Worm (Caenorhabditis elegans) whole organism, young adult: ENCODE results near the gene Y39G8B.7.

Source experiments
- F33H1.4 ChIP-seq: fragments of 200-800 bp; sonication (Bioruptor generic); IDR thresholded peaks from 2 replicates; pipeline ENCODE4 v1.3.6; 2022; ENCODE audit warnings: missing genetic modification reagents, missing genetic modification characterization, missing compliant biosample characterization
- F49E8.2 ChIP-seq: sonication (generic microtip); optimal IDR thresholded peaks from 3 replicates; lab custom pipeline; 2017; ENCODE audit warnings: missing genetic modification characterization, mild to moderate bottlenecking, missing compliant biosample characterization, antibody characterized with exemption, moderate library complexity; ENCODE audit not compliant: insufficient read depth
- Y79H2A.3 ChIP-seq: fragments of 200-800 bp; sonication (Bioruptor generic); conservative IDR thresholded peaks from 2 replicates; pipeline ENCODE4 v1.3.6; 2022; ENCODE audit warnings: missing genetic modification reagents, missing genetic modification characterization, missing compliant biosample characterization
- akir-1 ChIP-seq: fragments of 200-800 bp; sonication (Bioruptor generic); optimal IDR thresholded peaks from 2 replicates; lab custom pipeline; 2018; ENCODE audit warnings: mild to moderate bottlenecking, missing genetic modification characterization, moderate library complexity, missing compliant biosample characterization
- ama-1 ChIP-seq, 3 experiments: fragments of 150-350 bp in 1 of 3; sonication (generic microtip) in 2 of 3; optimal IDR thresholded peaks; 2 replicates each; lab custom pipeline; 2014 to 2018; ENCODE audit warnings: missing biosample characterization in 2 of 3, missing genetic modification characterization in 2 of 3, missing genetic modification reagents in 2 of 3
- ceh-100 ChIP-seq: fragments of 200-800 bp; sonication (Bioruptor generic); IDR thresholded peaks from 2 replicates; pipeline ENCODE4 v1.3.6; 2022; ENCODE audit warnings: missing genetic modification reagents, missing genetic modification characterization, missing compliant biosample characterization
- egrh-3 ChIP-seq: fragments of 200-800 bp; sonication (Bioruptor generic); IDR thresholded peaks from 2 replicates; pipeline ENCODE4 v1.3.6; 2022; ENCODE audit warnings: missing genetic modification reagents, missing genetic modification characterization, missing compliant biosample characterization
- mxl-1 ChIP-seq: sonication (generic microtip); optimal IDR thresholded peaks from 2 replicates; lab custom pipeline; 2016; ENCODE audit warnings: missing genetic modification characterization, missing compliant biosample characterization
- nfyb-1 ChIP-seq: fragments of 200-800 bp; sonication (Bioruptor generic); IDR thresholded peaks from 2 replicates; pipeline ENCODE4 v1.3.6; 2022; ENCODE audit warnings: missing genetic modification reagents, missing genetic modification characterization, missing compliant biosample characterization
- snpc-1.1 ChIP-seq: sonication (generic microtip); optimal IDR thresholded peaks from 2 replicates; lab custom pipeline; 2017; ENCODE audit warnings: missing genetic modification characterization, mild to moderate bottlenecking, missing compliant biosample characterization, antibody characterized with exemption, moderate library complexity, missing genotype, missing genetic modification reagents; ENCODE audit not compliant: insufficient read depth
- snpc-4 ChIP-seq, 5 experiments: fragments of 150-350 bp in 1 of 5; sonication (generic microtip) in 4 of 5; optimal IDR thresholded peaks; 2 replicates each; lab custom pipeline; 2014 to 2018; ENCODE audit warnings: missing genetic modification characterization in 5 of 5, missing biosample characterization in 3 of 5, antibody characterized with exemption in 2 of 5, mild to moderate bottlenecking in 2 of 5, missing compliant biosample characterization in 2 of 5, missing genotype in 2 of 5, moderate library complexity in 2 of 5, missing genetic modification reagents in 1 of 5
- sptf-2 ChIP-seq: fragments of 200-800 bp; sonication (Bioruptor generic); optimal IDR thresholded peaks from 2 replicates; lab custom pipeline; 2018; ENCODE audit warnings: mild to moderate bottlenecking, missing genetic modification characterization, missing compliant biosample characterization
- unc-62 ChIP-seq: fragments of 150-350 bp; optimal IDR thresholded peaks from 2 replicates; lab custom pipeline; 2014; ENCODE audit warnings: missing biosample characterization, missing genetic modification reagents, missing genetic modification characterization

ce11 chrII:14005183-14005582 lies 10.3 kb upstream of the Y39G8B.7 start:
- no peak for TF ChIP-seq nfyb-1 (GFP tag; lab: Robert Waterston, UW)
- TF ChIP-seq sptf-2 (GFP tag; lab: Kevin White, UChicago) = no peak
- no peak for TF ChIP-seq akir-1 (GFP tag; lab: Kevin White, UChicago)
- TF ChIP-seq F49E8.2 (tag; lab: Kevin White, UChicago) = no peak
- TF ChIP-seq snpc-4 (GFP tag; optimal IDR thresholded peaks at IDR 0.05; lab: Kevin White, UChicago) = no peak
- no peak for TF ChIP-seq snpc-4 (tag; optimal IDR thresholded peaks at IDR 0.05; lab: Kevin White, UChicago)
- TF ChIP-seq unc-62 (GFP tag; lab: Kevin White, UChicago) = no peak
- no peak for TF ChIP-seq mxl-1 (tag; lab: Kevin White, UChicago)
- no peak for TF ChIP-seq ama-1 (optimal IDR thresholded peaks at IDR 0.05; lab: Kevin White, UChicago)
- no peak for TF ChIP-seq ama-1 (GFP tag; optimal IDR thresholded peaks at IDR 0.05; lab: Kevin White, UChicago)
- no peak for TF ChIP-seq snpc-1.1 (tag; lab: Kevin White, UChicago)
- no peak for TF ChIP-seq egrh-3
- TF ChIP-seq F33H1.4 (GFP tag; lab: Robert Waterston, UW) = no peak
- no peak for TF ChIP-seq ceh-100 (GFP tag; lab: Robert Waterston, UW)
- TF ChIP-seq Y79H2A.3 (GFP tag; lab: Robert Waterston, UW) = no peak
